Worm (Caenorhabditis elegans): ENCODE results near the gene K05F6.14.

Gene K05F6.14

DNA sequence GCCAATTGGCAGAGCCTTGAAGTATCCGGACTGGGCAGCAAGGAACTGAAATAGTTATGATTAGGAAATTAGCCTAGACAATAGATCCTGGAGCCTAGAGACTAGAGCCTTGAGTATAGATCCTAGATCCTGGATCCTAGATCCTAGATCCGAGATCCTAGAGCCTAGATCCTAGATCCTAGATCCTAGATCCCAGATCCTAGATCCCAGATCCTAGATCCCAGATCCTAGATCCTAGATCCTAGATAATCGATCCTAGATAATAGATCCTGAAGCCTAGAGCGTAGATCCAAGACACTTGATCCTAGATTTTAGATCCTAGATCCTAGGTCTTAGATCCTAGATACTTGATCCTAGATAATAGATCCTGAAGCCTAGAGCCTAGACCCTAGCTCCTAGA is 43.0 kb downstream of the K05F6.14 start:
- no peak for TF ChIP-seq jun-1 (tag; optimal IDR thresholded peaks at IDR 0.05)
- TF ChIP-seq nfya-1 (tag; optimal IDR thresholded peaks at IDR 0.05; ENCODE audit: insufficient read depth): no peak
- no peak for TF ChIP-seq snpc-4 (tag; optimal IDR thresholded peaks at IDR 0.05)
- no peak for TF ChIP-seq elt-1 (tag; optimal IDR thresholded peaks at IDR 0.05)
- no peak for TF ChIP-seq ama-1 (optimal IDR thresholded peaks at IDR 0.05)
- TF ChIP-seq egl-27 (tag; optimal IDR thresholded peaks at IDR 0.05): no peak
- no peak for TF ChIP-seq elt-2 (tag; optimal IDR thresholded peaks at IDR 0.05)
- no peak for TF ChIP-seq lin-39 (tag; optimal IDR thresholded peaks at IDR 0.05)
- no peak for TF ChIP-seq nhr-11 (tag; optimal IDR thresholded peaks at IDR 0.05)
- TF ChIP-seq mml-1 (tag; optimal IDR thresholded peaks at IDR 0.05): no peak
- TF ChIP-seq ZK546.5 (tag; optimal IDR thresholded peaks at IDR 0.05): no peak
- no peak for TF ChIP-seq ztf-4 (tag; optimal IDR thresholded peaks at IDR 0.05)
- TF ChIP-seq unc-39 (tag; optimal IDR thresholded peaks at IDR 0.05): no peak
- TF ChIP-seq nhr-43 (tag; optimal IDR thresholded peaks at IDR 0.05; ENCODE audit: poor library complexity, severe bottlenecking): no peak
- TF ChIP-seq ceh-82 (tag; optimal IDR thresholded peaks at IDR 0.05): no peak
- no peak for TF ChIP-seq hmg-11 (tag; optimal IDR thresholded peaks at IDR 0.05)
- no peak for TF ChIP-seq nhr-237 (tag; optimal IDR thresholded peaks at IDR 0.05)
- no peak for TF ChIP-seq fos-1 (tag; optimal IDR thresholded peaks at IDR 0.05)
- no peak for TF ChIP-seq skn-1 (tag; optimal IDR thresholded peaks at IDR 0.05)
- TF ChIP-seq nhr-23 (tag; optimal IDR thresholded peaks at IDR 0.05): no peak

DNA sequence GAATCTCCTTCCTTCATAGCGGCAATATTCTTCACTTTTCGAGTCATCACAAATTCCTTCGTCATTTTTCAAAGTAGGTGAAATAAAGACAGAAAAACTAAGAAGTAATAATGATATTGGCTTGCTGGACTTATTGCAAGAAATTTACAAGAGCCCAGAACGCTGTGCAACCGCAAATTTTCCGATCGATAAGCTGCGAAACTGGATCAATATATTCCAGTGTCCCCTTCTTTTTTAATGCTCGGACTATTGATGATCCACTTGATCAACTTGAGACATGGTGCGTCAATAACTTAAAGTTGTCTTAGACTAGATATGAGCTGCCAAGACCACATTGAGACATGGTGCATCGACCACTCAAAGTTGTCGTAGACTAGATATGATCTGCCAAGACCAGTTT is 44.1 kb downstream of the K05F6.14 start, which contains the start of gene bath-33:
Gene bath-33, minus strand, starts transcription at position 101 of the 400 bp plus-strand sequence.
- no peak for TF ChIP-seq skn-1 (tag; optimal IDR thresholded peaks at IDR 0.05)
- TF ChIP-seq unc-39 (tag; optimal IDR thresholded peaks at IDR 0.05): no peak
- TF ChIP-seq nhr-76 (tag; optimal IDR thresholded peaks at IDR 0.05): no peak
- no peak for TF ChIP-seq daf-12 (tag; optimal IDR thresholded peaks at IDR 0.05)
- no peak for TF ChIP-seq pqm-1 (tag; optimal IDR thresholded peaks at IDR 0.05)
- no peak for TF ChIP-seq R02D3.7 (tag; optimal IDR thresholded peaks at IDR 0.05)
- TF ChIP-seq nhr-23 (tag; optimal IDR thresholded peaks at IDR 0.05): no peak
- TF ChIP-seq sea-2 (GFP tag; optimal IDR thresholded peaks at IDR 0.05): no peak
- TF ChIP-seq elt-2 (tag; optimal IDR thresholded peaks at IDR 0.05): no peak
- TF ChIP-seq ceh-9 (tag; optimal IDR thresholded peaks at IDR 0.05): no peak
- TF ChIP-seq lin-15B (tag; optimal IDR thresholded peaks at IDR 0.05): no peak
- no peak for TF ChIP-seq nhr-43 (tag; optimal IDR thresholded peaks at IDR 0.05; ENCODE audit: poor library complexity, severe bottlenecking)
- TF ChIP-seq egl-27 (tag; optimal IDR thresholded peaks at IDR 0.05): no peak
- no peak for TF ChIP-seq lin-39 (tag; optimal IDR thresholded peaks at IDR 0.05)
- no peak for TF ChIP-seq nhr-237 (tag; optimal IDR thresholded peaks at IDR 0.05)
- no peak for TF ChIP-seq fkh-2 (tag; optimal IDR thresholded peaks at IDR 0.05)
- TF ChIP-seq nfya-1 (tag; optimal IDR thresholded peaks at IDR 0.05; ENCODE audit: insufficient read depth): no peak

ce11 chrII:1607575-1607974 is 45.6 kb downstream of the K05F6.14 start:
- TF ChIP-seq fos-1 (tag; optimal IDR thresholded peaks at IDR 0.05): no peak
- peak; percentile 67 for TF ChIP-seq pha-4 (tag; optimal IDR thresholded peaks at IDR 0.05)
- peak; percentile 82 for TF ChIP-seq elt-2 (tag; optimal IDR thresholded peaks at IDR 0.05)
- no peak for TF ChIP-seq ceh-9 (tag; optimal IDR thresholded peaks at IDR 0.05)
- peak; percentile 19 for TF ChIP-seq pqm-1 (tag; optimal IDR thresholded peaks at IDR 0.05)

ce11 chrII:1608915-1609314 is 47.0 kb downstream of the K05F6.14 start:
- TF ChIP-seq pha-4 (tag; optimal IDR thresholded peaks at IDR 0.05) (peak; percentile 34), nhr-28 (tag; optimal IDR thresholded peaks at IDR 0.05) (no peak), jun-1 (tag; optimal IDR thresholded peaks at IDR 0.05) (peak; percentile 6), pqm-1 (tag; optimal IDR thresholded peaks at IDR 0.05) (peak; percentile 14), ztf-11 (tag; optimal IDR thresholded peaks at IDR 0.05) (no peak), mml-1 (tag; optimal IDR thresholded peaks at IDR 0.05) (no peak), elt-2 (tag; optimal IDR thresholded peaks at IDR 0.05) (peak; percentile 88), lin-39 (tag; optimal IDR thresholded peaks at IDR 0.05) (no peak)

ce11 chrII:1610630-1611029 is 48.7 kb downstream of the K05F6.14 start, which contains the start of gene fbxa-163:
fbxa-163 (minus strand) TSS chrII:1610730.
- TF ChIP-seq elt-2 (tag; optimal IDR thresholded peaks at IDR 0.05) (peak; percentile 5), nhr-28 (tag; optimal IDR thresholded peaks at IDR 0.05) (no peak), nhr-12 (tag; optimal IDR thresholded peaks at IDR 0.05) (no peak)
